Worm (Caenorhabditis elegans) whole organism, young adult: ENCODE data around the gene csa-1.
A peak's percentile ranks its signal among the peaks of the same experiment; 100 is the strongest.

Source experiments
- B0035.1 ChIP-seq: sonication (generic microtip); optimal IDR thresholded peaks from 2 replicates; lab custom pipeline; 2016; ENCODE audit warnings: missing genetic modification characterization, mild to moderate bottlenecking, missing compliant biosample characterization, missing genotype, missing genetic modification reagents
- F33H1.4 ChIP-seq: fragments of 200-800 bp; sonication (Bioruptor generic); IDR thresholded peaks from 2 replicates; pipeline ENCODE4 v1.3.6; 2022; ENCODE audit warnings: missing genetic modification reagents, missing genetic modification characterization, missing compliant biosample characterization
- F57A8.1 ChIP-seq: fragments of 200-800 bp; sonication (Bioruptor generic); optimal IDR thresholded peaks from 2 replicates; lab custom pipeline; 2018; ENCODE audit warnings: mild to moderate bottlenecking, missing genetic modification characterization, moderate library complexity, missing compliant biosample characterization
- F57C9.4 ChIP-seq: sonication (generic microtip); optimal IDR thresholded peaks from 2 replicates; lab custom pipeline; 2017; ENCODE audit warnings: mild to moderate bottlenecking, missing genetic modification characterization, missing compliant biosample characterization
- K12H6.12 ChIP-seq: fragments of 200-800 bp; sonication (Bioruptor generic); optimal IDR thresholded peaks from 2 replicates; lab custom pipeline; 2018; ENCODE audit warnings: mild to moderate bottlenecking, missing genetic modification characterization, missing compliant biosample characterization
- T07F8.4 ChIP-seq: sonication (generic microtip); optimal IDR thresholded peaks from 2 replicates; lab custom pipeline; 2016; ENCODE audit warnings: mild to moderate bottlenecking, missing genetic modification characterization, moderate library complexity, missing compliant biosample characterization
- T26A5.8 ChIP-seq: sonication (generic microtip); optimal IDR thresholded peaks from 2 replicates; lab custom pipeline; 2016; ENCODE audit warnings: missing genetic modification characterization, missing compliant biosample characterization
- Y53G8AR.9 ChIP-seq: fragments of 200-800 bp; sonication (Bioruptor generic); conservative IDR thresholded peaks from 2 replicates; pipeline ENCODE4 v1.3.6; 2022; ENCODE audit warnings: missing genetic modification reagents, missing genetic modification characterization, missing compliant biosample characterization
- cebp-1 ChIP-seq, 2 experiments: fragments of 200-800 bp in 1 of 2; sonication (Bioruptor generic) in 1 of 2; sonication (generic microtip) in 1 of 2; IDR thresholded peaks in 1 of 2; optimal IDR thresholded peaks in 1 of 2; 2 replicates each; pipeline versions ENCODE4 v1.3.6 to Lab custom; 2017 to 2022; ENCODE audit warnings: missing compliant biosample characterization in 2 of 2, missing genetic modification characterization in 2 of 2, mild to moderate bottlenecking in 1 of 2, missing genetic modification reagents in 1 of 2, moderate library complexity in 1 of 2
- ceh-40 ChIP-seq: fragments of 200-800 bp; sonication (Bioruptor generic); IDR thresholded peaks from 2 replicates; pipeline ENCODE4 v1.3.6; 2022; ENCODE audit warnings: missing genetic modification characterization, missing compliant biosample characterization
- ceh-58 ChIP-seq: fragments of 200-800 bp; sonication (Bioruptor generic); IDR thresholded peaks from 2 replicates; pipeline ENCODE4 v1.3.6; 2022; ENCODE audit warnings: missing genetic modification characterization, missing compliant biosample characterization
- ceh-91 ChIP-seq: fragments of 200-800 bp; sonication (Bioruptor generic); IDR thresholded peaks from 2 replicates; pipeline ENCODE4 v1.3.6; 2022; ENCODE audit warnings: missing genetic modification reagents, missing genetic modification characterization, missing compliant biosample characterization
- chd-7 ChIP-seq: sonication (generic microtip); optimal IDR thresholded peaks from 2 replicates; lab custom pipeline; 2016; ENCODE audit warnings: mild to moderate bottlenecking, missing genetic modification characterization, moderate library complexity, missing compliant biosample characterization
- die-1 ChIP-seq: sonication (generic microtip); optimal IDR thresholded peaks from 2 replicates; lab custom pipeline; 2016; ENCODE audit warnings: missing genotype, mild to moderate bottlenecking, missing genetic modification characterization, missing compliant biosample characterization
- dpl-1 ChIP-seq: fragments of 150-350 bp; optimal IDR thresholded peaks from 2 replicates; lab custom pipeline; 2014; ENCODE audit warnings: missing biosample characterization, missing genetic modification reagents, missing genetic modification characterization
- efl-1 ChIP-seq: fragments of 150-350 bp; optimal IDR thresholded peaks from 2 replicates; lab custom pipeline; 2014; ENCODE audit warnings: missing biosample characterization, missing genetic modification reagents, missing genetic modification characterization
- egrh-3 ChIP-seq: fragments of 200-800 bp; sonication (Bioruptor generic); IDR thresholded peaks from 2 replicates; pipeline ENCODE4 v1.3.6; 2022; ENCODE audit warnings: missing genetic modification reagents, missing genetic modification characterization, missing compliant biosample characterization
- ekl-4 ChIP-seq: fragments of 200-800 bp; sonication (Bioruptor generic); IDR thresholded peaks from 2 replicates; pipeline ENCODE4 v1.3.6; 2022; ENCODE audit warnings: missing genetic modification reagents, missing genetic modification characterization, missing compliant biosample characterization
- him-1 ChIP-seq: sonication (generic microtip); optimal IDR thresholded peaks from 2 replicates; lab custom pipeline; 2016; ENCODE audit warnings: missing genotype, missing genetic modification reagents, missing genetic modification characterization, missing compliant biosample characterization
- hlh-26 ChIP-seq: fragments of 200-800 bp; sonication (Bioruptor generic); conservative IDR thresholded peaks from 2 replicates; pipeline ENCODE4 v1.3.6; 2022; ENCODE audit warnings: missing genetic modification reagents, missing genetic modification characterization, missing compliant biosample characterization
- hmg-1.2 ChIP-seq: fragments of 200-800 bp; sonication (Bioruptor generic); IDR thresholded peaks from 2 replicates; pipeline ENCODE4 v1.3.6; 2022; ENCODE audit warnings: missing genetic modification reagents, missing genetic modification characterization, missing compliant biosample characterization
- hrde-1 ChIP-seq: sonication (generic microtip); optimal IDR thresholded peaks from 2 replicates; lab custom pipeline; 2016; ENCODE audit warnings: missing genetic modification characterization, mild to moderate bottlenecking, missing compliant biosample characterization, moderate library complexity, missing genotype, missing genetic modification reagents, borderline replicate concordance
- let-526 ChIP-seq: fragments of 200-800 bp; sonication (Bioruptor generic); IDR thresholded peaks from 2 replicates; pipeline ENCODE4 v1.3.6; 2022; ENCODE audit warnings: missing genetic modification reagents, missing genetic modification characterization, missing compliant biosample characterization
- let-607 ChIP-seq, 2 experiments: fragments of 200-800 bp in 1 of 2; sonication (Bioruptor generic) in 1 of 2; sonication (generic microtip) in 1 of 2; optimal IDR thresholded peaks; 2 replicates each; lab custom pipeline; 2016 to 2018; ENCODE audit warnings: mild to moderate bottlenecking in 2 of 2, missing compliant biosample characterization in 2 of 2, missing genetic modification characterization in 2 of 2, moderate library complexity in 2 of 2, missing genotype in 1 of 2
- lin-40 ChIP-seq: sonication (generic microtip); optimal IDR thresholded peaks from 2 replicates; lab custom pipeline; 2016; ENCODE audit warnings: missing genetic modification characterization, mild to moderate bottlenecking, missing compliant biosample characterization, missing genotype, missing genetic modification reagents
- lin-54 ChIP-seq: fragments of 200-800 bp; sonication (Bioruptor generic); optimal IDR thresholded peaks from 2 replicates; lab custom pipeline; 2018; ENCODE audit warnings: mild to moderate bottlenecking, missing genetic modification characterization, missing compliant biosample characterization
- lsl-1 ChIP-seq: fragments of 200-800 bp; sonication (Bioruptor generic); optimal IDR thresholded peaks from 2 replicates; lab custom pipeline; 2018; ENCODE audit warnings: mild to moderate bottlenecking, missing genetic modification characterization, moderate library complexity, missing compliant biosample characterization
- madf-6 ChIP-seq: fragments of 200-800 bp; sonication (Bioruptor generic); IDR thresholded peaks from 2 replicates; pipeline ENCODE4 v1.3.6; 2022; ENCODE audit warnings: missing genetic modification reagents, missing genetic modification characterization, missing compliant biosample characterization
- madf-8 ChIP-seq: fragments of 200-800 bp; sonication (Bioruptor generic); conservative IDR thresholded peaks from 2 replicates; pipeline ENCODE4 v1.3.6; 2022; ENCODE audit warnings: missing genetic modification reagents, missing genetic modification characterization, missing compliant biosample characterization
- nfya-1 ChIP-seq: sonication (generic microtip); optimal IDR thresholded peaks from 2 replicates; lab custom pipeline; 2017; ENCODE audit warnings: antibody characterized with exemption, missing compliant biosample characterization, missing genetic modification characterization, borderline replicate concordance; ENCODE audit not compliant: insufficient read depth
- nhr-179 ChIP-seq: sonication (generic microtip); optimal IDR thresholded peaks from 2 replicates; lab custom pipeline; 2016; ENCODE audit warnings: mild to moderate bottlenecking, missing genetic modification characterization, missing compliant biosample characterization
- nhr-80 ChIP-seq: sonication (generic microtip); optimal IDR thresholded peaks from 2 replicates; lab custom pipeline; 2016; ENCODE audit warnings: missing genetic modification characterization, missing compliant biosample characterization
- snpc-1.1 ChIP-seq: sonication (generic microtip); optimal IDR thresholded peaks from 2 replicates; lab custom pipeline; 2017; ENCODE audit warnings: missing genetic modification characterization, mild to moderate bottlenecking, missing compliant biosample characterization, antibody characterized with exemption, moderate library complexity, missing genotype, missing genetic modification reagents; ENCODE audit not compliant: insufficient read depth
- somi-1 ChIP-seq: fragments of 200-800 bp; sonication (Bioruptor generic); optimal IDR thresholded peaks from 2 replicates; lab custom pipeline; 2018; ENCODE audit warnings: mild to moderate bottlenecking, missing genetic modification characterization, missing compliant biosample characterization
- sptf-2 ChIP-seq: fragments of 200-800 bp; sonication (Bioruptor generic); optimal IDR thresholded peaks from 2 replicates; lab custom pipeline; 2018; ENCODE audit warnings: mild to moderate bottlenecking, missing genetic modification characterization, missing compliant biosample characterization
- tbp1 ChIP-seq: fragments of 200-800 bp; sonication (Bioruptor generic); optimal IDR thresholded peaks from 2 replicates; lab custom pipeline; 2018; ENCODE audit warnings: mild to moderate bottlenecking, missing genetic modification characterization, missing compliant biosample characterization
- xnd-1 ChIP-seq: sonication (generic microtip); optimal IDR thresholded peaks from 2 replicates; lab custom pipeline; 2016; ENCODE audit warnings: missing genotype, missing genetic modification reagents, missing genetic modification characterization, missing compliant biosample characterization
- ztf-18 ChIP-seq: sonication (generic microtip); optimal IDR thresholded peaks from 2 replicates; lab custom pipeline; 2016; ENCODE audit warnings: missing genotype, mild to moderate bottlenecking, missing genetic modification characterization, missing compliant biosample characterization
- ztf-22 ChIP-seq: fragments of 200-800 bp; sonication (Bioruptor generic); optimal IDR thresholded peaks from 2 replicates; lab custom pipeline; 2018; ENCODE audit warnings: mild to moderate bottlenecking, missing genetic modification characterization, moderate library complexity, missing compliant biosample characterization
- ztf-26 ChIP-seq: sonication (generic microtip); optimal IDR thresholded peaks from 2 replicates; lab custom pipeline; 2017; ENCODE audit warnings: missing genetic modification characterization, missing compliant biosample characterization

csa-1 gene

DNA sequence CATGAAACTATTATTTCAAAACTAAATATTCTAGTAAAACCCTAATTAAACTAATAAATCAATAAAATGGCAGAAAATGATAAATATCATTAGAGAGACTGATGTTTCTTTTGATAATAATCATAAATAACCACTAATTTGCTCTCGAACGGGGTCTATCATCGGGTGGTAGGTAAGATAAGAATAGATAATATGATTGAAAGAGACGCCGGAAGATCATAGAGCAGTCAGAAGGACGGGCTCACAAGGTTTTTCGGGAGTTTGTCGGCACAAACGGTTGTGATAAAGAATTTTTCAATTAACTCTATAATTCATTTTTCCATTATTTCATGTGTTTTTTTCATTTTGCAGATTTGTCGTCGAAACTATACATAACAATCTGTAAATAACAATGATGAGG, 18.5 kb downstream of the csa-1 start (continued):
- TF ChIP-seq ztf-22 (GFP tag; lab: Kevin White, UChicago) (no peak), him-1 (tag; lab: Kevin White, UChicago) (no peak), cebp-1 (GFP tag; IDR thresholded peaks at IDR 0.05; lab: Robert Waterston, UW) (no peak), cebp-1 (tag; optimal IDR thresholded peaks at IDR 0.05; lab: Kevin White, UChicago) (peak; percentile 29), let-607 (tag; optimal IDR thresholded peaks at IDR 0.05; lab: Kevin White, UChicago) (peak in 1 of 2 experiments; percentile 2), F57C9.4 (tag; lab: Kevin White, UChicago) (no peak)
- TF ChIP-seq, all 124 proteins: peak for 3

DNA sequence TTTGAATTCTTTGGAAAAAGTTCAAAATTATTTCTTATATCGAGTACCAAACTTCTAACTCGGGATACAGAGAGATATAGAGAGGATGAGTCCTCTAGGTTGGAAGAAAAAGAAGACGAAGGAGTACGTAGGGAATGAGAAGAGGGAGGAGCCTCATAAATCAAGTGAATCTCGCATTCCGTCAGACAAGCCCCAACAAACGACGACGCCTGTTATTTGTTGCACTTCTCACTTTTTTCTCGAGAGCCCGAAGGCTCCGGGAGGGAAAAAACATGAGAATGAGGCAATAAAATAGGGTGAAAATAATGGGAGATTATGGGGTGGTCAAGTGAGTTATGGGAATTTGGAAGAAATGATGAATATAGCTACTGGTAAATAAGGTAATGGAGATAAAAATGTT, 19.8 kb downstream of the csa-1 start:
- TF ChIP-seq lin-54 (GFP tag; lab: Kevin White, UChicago) (no peak), sptf-2 (no peak), ztf-26 (tag; lab: Kevin White, UChicago) (no peak), hlh-26 (no peak)

- no peak for TF ChIP-seq ztf-18
- TF ChIP-seq hlh-26 = no peak
- no peak for TF ChIP-seq nfya-1 (tag; lab: Kevin White, UChicago)
- TF ChIP-seq die-1 (tag; lab: Kevin White, UChicago) = no peak
- no peak for TF ChIP-seq snpc-1.1 (tag; lab: Kevin White, UChicago)
Measured at ce11 chrII:9295678-9296077, 23.8 kb downstream of the csa-1 start, which contains the start of gene C01G6.9. Gene C01G6.9, minus strand, starts transcription at chrII:9295818.

DNA sequence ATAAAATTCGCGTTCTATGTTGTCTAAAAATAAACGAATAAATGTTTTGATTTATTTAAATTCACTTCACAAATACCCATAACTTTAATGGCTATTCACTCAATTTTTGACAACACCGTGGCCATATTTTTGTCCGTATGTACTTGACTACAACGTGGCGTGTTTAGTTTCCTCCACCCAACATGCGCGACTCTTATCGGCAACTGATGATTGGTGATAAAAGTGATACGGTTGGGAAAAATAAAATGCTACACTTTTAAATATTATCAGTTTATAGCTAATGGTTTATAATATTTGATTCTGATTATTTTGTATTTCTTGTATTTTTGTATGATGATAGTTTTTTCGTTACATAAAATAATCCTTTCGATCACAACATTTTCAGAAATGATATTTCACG, 27.9 kb downstream of the csa-1 start, which contains the start of gene acs-7:
Gene acs-7 (plus strand): TSS at position 386 of the 400 bp plus-strand sequence.
- TF ChIP-seq F57A8.1 (GFP tag; lab: Kevin White, UChicago) (no peak), let-526 (no peak), hrde-1 (tag; lab: Kevin White, UChicago) (no peak), lsl-1 (no peak), lin-40 (tag; lab: Kevin White, UChicago) (no peak), nhr-80 (tag; lab: Kevin White, UChicago) (peak; percentile 86), nhr-179 (tag; lab: Kevin White, UChicago) (no peak), let-607 (tag; optimal IDR thresholded peaks at IDR 0.05; lab: Kevin White, UChicago) (peak in 1 of 2 experiments; percentile 26), madf-6 (no peak)

DNA sequence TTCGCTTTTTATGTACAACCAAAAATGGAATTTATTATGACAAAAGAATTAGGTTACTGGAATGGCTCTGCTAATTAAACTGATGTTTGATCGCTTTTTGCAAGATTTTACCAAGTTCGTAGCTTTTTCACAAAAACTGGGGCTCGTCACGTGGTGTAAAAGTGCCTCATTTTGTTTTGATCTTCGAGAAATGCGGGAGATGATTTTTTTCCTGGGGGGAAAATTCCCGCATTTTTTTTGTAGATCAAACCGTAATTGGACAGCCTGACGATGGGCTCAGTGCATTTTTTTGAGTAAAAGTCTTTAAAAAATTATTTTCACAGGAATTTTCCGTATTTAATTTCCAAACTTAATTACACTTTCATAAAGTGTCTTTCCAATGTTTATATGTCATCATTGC, 30.4 kb downstream of the csa-1 start:
- TF ChIP-seq ceh-40 (GFP tag; lab: Robert Waterston, UW) (no peak), T07F8.4 (no peak), let-607 (tag; optimal IDR thresholded peaks at IDR 0.05; lab: Kevin White, UChicago) (no peak), egrh-3 (no peak), ceh-91 (peak; percentile 29; the same call in 1 of the 2 replicates), chd-7 (tag; lab: Kevin White, UChicago) (no peak), hmg-1.2 (GFP tag; lab: Robert Waterston, UW) (peak; percentile 23; the same call in 1 of the 2 replicates), madf-8 (GFP tag; lab: Robert Waterston, UW) (peak; percentile 55), xnd-1 (tag; lab: Kevin White, UChicago) (peak; percentile 70), lin-40 (tag; lab: Kevin White, UChicago) (no peak), efl-1 (GFP tag; lab: Kevin White, UChicago) (peak; percentile 73), dpl-1 (GFP tag; lab: Kevin White, UChicago) (peak; percentile 1), ceh-58 (GFP tag; lab: Robert Waterston, UW) (no peak), tbp1 (GFP tag; lab: Kevin White, UChicago) (no peak), ekl-4 (GFP tag; lab: Robert Waterston, UW) (peak; percentile 26; the same call in 1 of the 2 replicates), Y53G8AR.9 (GFP tag; lab: Robert Waterston, UW) (no peak), B0035.1 (no peak), madf-6 (peak; percentile 85), somi-1 (GFP tag; lab: Kevin White, UChicago) (no peak), F33H1.4 (GFP tag; lab: Robert Waterston, UW) (peak; percentile 49), K12H6.12 (tag; lab: Kevin White, UChicago) (no peak), T26A5.8 (tag; lab: Kevin White, UChicago) (no peak), lsl-1 (no peak)
- TF ChIP-seq, all 124 proteins: peak for 9
